Fruit fly (Drosophila melanogaster): ENCODE results near the gene CG32756.
A peak's percentile ranks its signal among the peaks of the same experiment; 100 is the strongest.

DNA sequence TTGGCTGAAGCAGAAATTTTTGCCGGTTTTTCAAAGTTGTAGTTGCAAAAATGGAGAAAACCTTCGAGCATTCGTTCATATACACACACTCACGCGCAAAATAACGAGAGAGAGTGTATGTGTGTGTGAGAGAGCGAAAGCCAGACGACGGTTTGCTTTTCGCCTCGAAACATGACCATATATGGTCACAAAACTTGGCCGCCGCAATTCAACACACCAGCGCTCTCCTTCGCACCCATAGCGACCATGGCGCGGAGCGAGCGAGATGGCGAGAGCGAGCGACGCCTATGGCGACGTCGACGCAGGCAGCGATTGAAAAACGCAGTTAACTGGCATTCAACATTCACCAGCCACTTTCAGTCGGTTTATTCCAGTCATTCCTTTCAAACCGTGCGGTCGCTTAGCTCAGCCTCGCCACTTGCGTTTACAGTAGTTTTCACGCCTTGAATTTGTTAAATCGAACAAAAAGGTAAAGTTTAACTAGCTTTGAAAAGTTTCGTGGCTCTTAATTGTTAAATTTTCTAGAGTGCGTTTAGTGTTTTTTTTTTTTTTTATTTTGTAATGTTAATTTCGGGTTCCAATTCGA is 43.8 kb upstream of the CG32756 start:
- TF ChIP-seq ATbp (GFP tag; optimal IDR thresholded peaks at IDR 0.05) (no peak), CG34224 (GFP tag; IDR thresholded peaks at IDR 0.05; ENCODE audit: partially characterized antibody) (peak; percentile 37; the same call in 1 of the 3 replicates), Meics (GFP tag; optimal IDR thresholded peaks at IDR 0.05) (peak; percentile 22), tin (GFP tag; optimal IDR thresholded peaks at IDR 0.05) (no peak), CG4820 (GFP tag; optimal IDR thresholded peaks at IDR 0.05) (no peak), CG13775 (GFP tag; optimal IDR thresholded peaks at IDR 0.05) (no peak), CG6683 (GFP tag; optimal IDR thresholded peaks at IDR 0.05) (no peak)
